Fruit fly (Drosophila melanogaster) whole organism, embryonic: Measurements from ENCODE around the gene Ir75b.
A peak's percentile ranks its signal among the peaks of the same experiment; 100 is the strongest.

ENCODE experiments used
- Aef1 ChIP-seq: fragments of 200-800 bp; sonication (Bioruptor generic); IDR thresholded peaks from 3 replicates; pipeline ENCODE4 v1.3.6; 2022; ENCODE audit warnings: missing biosample characterization, missing genetic modification characterization
- BtbVII ChIP-seq: fragments of 200-800 bp; sonication (Bioruptor generic); optimal IDR thresholded peaks from 3 replicates; lab custom pipeline; 2017; ENCODE audit warnings: missing biosample characterization, mild to moderate bottlenecking, missing genetic modification characterization
- Bteb2 ChIP-seq: fragments of 200-800 bp; sonication (Bioruptor generic); optimal IDR thresholded peaks from 2 replicates; lab custom pipeline; 2016; ENCODE audit warnings: missing biosample characterization, missing genetic modification characterization
- CG11398 ChIP-seq: fragments of 200-800 bp; sonication (Bioruptor generic); optimal IDR thresholded peaks from 2 replicates; lab custom pipeline; 2016; ENCODE audit warnings: missing biosample characterization, missing genetic modification characterization
- CG12299 ChIP-seq: fragments of 200-800 bp; sonication (Bioruptor generic); optimal IDR thresholded peaks from 2 replicates; lab custom pipeline; 2018; ENCODE audit warnings: missing biosample characterization, mild to moderate bottlenecking, missing genetic modification characterization
- CG13287 ChIP-seq: fragments of 200-800 bp; sonication (Bioruptor generic); IDR thresholded peaks from 2 replicates; pipeline ENCODE4 v1.3.6; 2022; ENCODE audit warnings: missing biosample characterization, missing genetic modification characterization; ENCODE audit not compliant: partially characterized antibody
- CG1529 ChIP-seq: fragments of 200-800 bp; sonication (Bioruptor generic); optimal IDR thresholded peaks from 3 replicates; lab custom pipeline; 2018; ENCODE audit warnings: missing biosample characterization, missing genetic modification characterization
- CG17359 ChIP-seq: fragments of 200-800 bp; sonication (Bioruptor generic); optimal IDR thresholded peaks from 3 replicates; lab custom pipeline; 2018; ENCODE audit warnings: missing biosample characterization, mild to moderate bottlenecking, missing genetic modification characterization, moderate library complexity
- CG18619 ChIP-seq: fragments of 200-800 bp; sonication (Bioruptor generic); optimal IDR thresholded peaks from 3 replicates; lab custom pipeline; 2017; ENCODE audit warnings: missing biosample characterization, mild to moderate bottlenecking, missing genetic modification characterization
- CG2678 ChIP-seq: fragments of 200-800 bp; sonication (Bioruptor generic); optimal IDR thresholded peaks from 3 replicates; lab custom pipeline; 2019; ENCODE audit warnings: missing biosample characterization, mild to moderate bottlenecking, missing genetic modification characterization, moderate library complexity
- CG2875 ChIP-seq: fragments of 200-800 bp; sonication (Bioruptor generic); optimal IDR thresholded peaks from 2 replicates; lab custom pipeline; 2017; ENCODE audit warnings: missing biosample characterization, mild to moderate bottlenecking, missing genetic modification characterization, missing genetic modification reagents
- CG31365 ChIP-seq: fragments of 200-800 bp; sonication (Bioruptor generic); optimal IDR thresholded peaks from 2 replicates; lab custom pipeline; 2018; ENCODE audit warnings: missing biosample characterization, mild to moderate bottlenecking, missing genetic modification characterization
- CG31388 ChIP-seq: fragments of 200-800 bp; sonication (Bioruptor generic); optimal IDR thresholded peaks from 2 replicates; lab custom pipeline; 2016; ENCODE audit warnings: missing biosample characterization, missing genetic modification characterization
- CG3281 ChIP-seq: fragments of 200-800 bp; sonication (Bioruptor generic); optimal IDR thresholded peaks from 3 replicates; lab custom pipeline; 2017; ENCODE audit warnings: missing biosample characterization, mild to moderate bottlenecking, missing genetic modification characterization
- CG34422 ChIP-seq: fragments of 200-800 bp; sonication (Bioruptor generic); IDR thresholded peaks from 3 replicates; pipeline ENCODE4 v1.3.6; 2022; ENCODE audit warnings: missing biosample characterization, missing genetic modification characterization
- CG3847 ChIP-seq: fragments of 200-800 bp; sonication (Bioruptor generic); IDR thresholded peaks from 2 replicates; pipeline ENCODE4 v1.3.6; 2022; ENCODE audit warnings: missing biosample characterization, missing genetic modification characterization
- CG4404 ChIP-seq: fragments of 200-800 bp; sonication (Bioruptor generic); IDR thresholded peaks from 2 replicates; pipeline ENCODE4 v1.3.6; 2022; ENCODE audit warnings: missing biosample characterization, missing genetic modification characterization
- CG4820 ChIP-seq: fragments of 200-800 bp; sonication (Bioruptor generic); optimal IDR thresholded peaks from 3 replicates; lab custom pipeline; 2016; ENCODE audit warnings: missing biosample characterization, missing genetic modification characterization
- CG5245 ChIP-seq: fragments of 200-800 bp; sonication (Bioruptor generic); optimal IDR thresholded peaks from 3 replicates; lab custom pipeline; 2016; ENCODE audit warnings: missing biosample characterization, missing genetic modification characterization
- CG7372 ChIP-seq: fragments of 200-800 bp; sonication (Bioruptor generic); IDR thresholded peaks from 2 replicates; pipeline ENCODE4 v1.3.6; 2022; ENCODE audit warnings: missing biosample characterization, missing genetic modification characterization
- CG8478 ChIP-seq: fragments of >200 bp; optimal IDR thresholded peaks from 2 replicates; lab custom pipeline; 2018
- CG8944 ChIP-seq: fragments of 200-800 bp; sonication (Bioruptor generic); optimal IDR thresholded peaks from 3 replicates; lab custom pipeline; 2016; ENCODE audit warnings: missing biosample characterization, missing genetic modification characterization
- CG9727 ChIP-seq: fragments of 200-800 bp; sonication (Bioruptor generic); optimal IDR thresholded peaks from 3 replicates; lab custom pipeline; 2017; ENCODE audit warnings: missing biosample characterization, mild to moderate bottlenecking, missing genetic modification characterization
- Chrac-16 ChIP-seq: fragments of 200-800 bp; sonication (Bioruptor generic); optimal IDR thresholded peaks from 3 replicates; lab custom pipeline; 2016; ENCODE audit warnings: missing biosample characterization, missing genetic modification characterization
- D19A ChIP-seq: fragments of 200-800 bp; optimal IDR thresholded peaks from 3 replicates; lab custom pipeline; 2019; ENCODE audit warnings: missing biosample characterization, mild to moderate bottlenecking, missing genetic modification characterization, moderate library complexity
- Dfd ChIP-seq, 2 experiments: fragments of >200 bp; optimal IDR thresholded peaks; 2 replicates each; lab custom pipeline; 2017; ENCODE audit warnings: missing biosample characterization in 2 of 2, missing genetic modification characterization in 2 of 2
- Ets97D ChIP-seq: fragments of 200-800 bp; sonication (Bioruptor generic); optimal IDR thresholded peaks from 3 replicates; lab custom pipeline; 2016; ENCODE audit warnings: missing biosample characterization, missing genetic modification characterization
- Fer1 ChIP-seq: fragments of 200-800 bp; sonication (Bioruptor generic); optimal IDR thresholded peaks from 2 replicates; lab custom pipeline; 2017; ENCODE audit warnings: missing biosample characterization, mild to moderate bottlenecking, missing genetic modification characterization
- Fer2 ChIP-seq: fragments of 200-800 bp; sonication (Bioruptor generic); optimal IDR thresholded peaks from 2 replicates; lab custom pipeline; 2018; ENCODE audit warnings: missing biosample characterization, mild to moderate bottlenecking, missing genetic modification characterization, moderate library complexity
- HLH4C ChIP-seq: fragments of 200-800 bp; sonication (Bioruptor generic); IDR thresholded peaks from 3 replicates; pipeline ENCODE4 v1.3.6; 2022; ENCODE audit warnings: missing biosample characterization, missing genetic modification characterization; ENCODE audit not compliant: partially characterized antibody
- Scr ChIP-seq: fragments of 200-800 bp; sonication (Bioruptor generic); IDR thresholded peaks from 2 replicates; pipeline ENCODE4 v1.3.6; 2022; ENCODE audit warnings: missing biosample characterization, missing genetic modification characterization; ENCODE audit not compliant: partially characterized antibody
- Spps ChIP-seq: fragments of 200-800 bp; sonication (Bioruptor generic); optimal IDR thresholded peaks from 2 replicates; lab custom pipeline; 2018; ENCODE audit warnings: missing biosample characterization, mild to moderate bottlenecking, missing genetic modification characterization
- Usf ChIP-seq: fragments of 200-800 bp; sonication (Bioruptor generic); optimal IDR thresholded peaks from 2 replicates; lab custom pipeline; 2017; ENCODE audit warnings: missing genotype, missing biosample characterization, missing genetic modification characterization
- dpn ChIP-seq, 2 experiments: fragments of 200-800 bp; sonication (Bioruptor generic); optimal IDR thresholded peaks; 3 replicates each; lab custom pipeline; 2016; ENCODE audit warnings: missing biosample characterization in 2 of 2, missing genetic modification characterization in 2 of 2
- ems ChIP-seq: fragments of 200-800 bp; sonication (Bioruptor generic); optimal IDR thresholded peaks from 3 replicates; lab custom pipeline; 2016; ENCODE audit warnings: missing biosample characterization, missing genetic modification characterization
- fd96Cb ChIP-seq: fragments of 200-800 bp; sonication (Bioruptor generic); optimal IDR thresholded peaks from 2 replicates; lab custom pipeline; 2018; ENCODE audit warnings: missing biosample characterization, mild to moderate bottlenecking, missing genetic modification characterization, moderate library complexity
- gem ChIP-seq: fragments of 200-800 bp; sonication (Bioruptor generic); optimal IDR thresholded peaks from 2 replicates; lab custom pipeline; 2019; ENCODE audit warnings: missing biosample characterization, mild to moderate bottlenecking, missing genetic modification characterization, moderate library complexity
- insv ChIP-seq, 2 experiments: fragments of 200-800 bp; sonication (Bioruptor generic); optimal IDR thresholded peaks; 3 replicates each; lab custom pipeline; 2016 to 2018; ENCODE audit warnings: missing biosample characterization in 2 of 2, missing genetic modification characterization in 2 of 2
- kah ChIP-seq: fragments of 200-800 bp; sonication (Bioruptor generic); optimal IDR thresholded peaks from 2 replicates; lab custom pipeline; 2018; ENCODE audit warnings: missing biosample characterization, mild to moderate bottlenecking, missing genetic modification characterization
- kay ChIP-seq: fragments of 200-800 bp; sonication (Bioruptor generic); optimal IDR thresholded peaks from 2 replicates; lab custom pipeline; 2016; ENCODE audit warnings: missing biosample characterization, missing genetic modification characterization
- ken ChIP-seq: fragments of 200-800 bp; sonication (Bioruptor generic); IDR thresholded peaks from 3 replicates; pipeline ENCODE4 v1.3.6; 2022; ENCODE audit warnings: missing biosample characterization, missing genetic modification characterization
- klu ChIP-seq: fragments of 200-800 bp; sonication (Bioruptor generic); IDR thresholded peaks from 2 replicates; pipeline ENCODE4 v1.3.6; 2022; ENCODE audit warnings: missing biosample characterization, missing genetic modification characterization
- lilli ChIP-seq: fragments of 200-800 bp; sonication (Bioruptor generic); optimal IDR thresholded peaks from 3 replicates; lab custom pipeline; 2016; ENCODE audit warnings: missing biosample characterization, missing genetic modification characterization
- lmd ChIP-seq: fragments of 200-800 bp; sonication (Bioruptor generic); IDR thresholded peaks from 2 replicates; pipeline ENCODE4 v1.3.6; 2022; ENCODE audit warnings: missing biosample characterization, missing genetic modification characterization
- nau ChIP-seq: fragments of 200-800 bp; sonication (Bioruptor generic); optimal IDR thresholded peaks from 3 replicates; lab custom pipeline; 2017; ENCODE audit warnings: missing biosample characterization, mild to moderate bottlenecking, missing genetic modification characterization, missing genetic modification reagents
- nerfin-2 ChIP-seq: fragments of 200-800 bp; sonication (Bioruptor generic); IDR thresholded peaks from 2 replicates; pipeline ENCODE4 v1.3.6; 2022; ENCODE audit warnings: missing biosample characterization, missing genetic modification characterization; ENCODE audit not compliant: partially characterized antibody
- nom ChIP-seq: fragments of 200-800 bp; sonication (Bioruptor generic); optimal IDR thresholded peaks from 2 replicates; lab custom pipeline; 2017; ENCODE audit warnings: missing biosample characterization, missing genetic modification characterization, mild to moderate bottlenecking, moderate library complexity, missing genetic modification reagents
- p53 ChIP-seq: fragments of 200-800 bp; sonication (Bioruptor generic); optimal IDR thresholded peaks from 2 replicates; lab custom pipeline; 2016; ENCODE audit warnings: missing biosample characterization, missing genetic modification characterization
- zfh1 ChIP-seq: fragments of 200-800 bp; sonication (Bioruptor generic); IDR thresholded peaks from 3 replicates; pipeline ENCODE4 v1.3.6; 2022; ENCODE audit warnings: missing biosample characterization, missing genetic modification characterization

Gene Ir75b

dm6 chr3L:17856655-17857479, 36.9 kb upstream of the Ir75b start, which contains the start of gene CG5535 (continued):
- TF ChIP-seq CG12299 (tag; lab: Kevin White, UChicago) (peak; percentile 47), Chrac-16 (GFP tag; lab: Kevin White, UChicago) (peak; percentile 64), CG3847 (peak; percentile 51), Usf (GFP tag; lab: Kevin White, UChicago) (peak; percentile 80), kay (GFP tag; lab: Kevin White, UChicago) (peak; percentile 37), zfh1 (peak; percentile 76; the same call in 2 of the 3 replicates), Ets97D (GFP tag; lab: Kevin White, UChicago) (no peak), CG34422 (peak; percentile 62), CG13287 (GFP tag; lab: Robert Waterston, UW) (peak; percentile 10; the same call in 1 of the 2 replicates), Spps (tag; lab: Kevin White, UChicago) (peak; percentile 26), CG8478 (no peak), Fer1 (GFP tag; lab: Kevin White, UChicago) (peak; percentile 48), lmd (GFP tag; lab: Robert Waterston, UW) (peak; percentile 67), fd96Cb (tag; lab: Kevin White, UChicago) (peak; percentile 76), nom (GFP tag; lab: Kevin White, UChicago) (peak; percentile 17), CG17359 (tag; lab: Kevin White, UChicago) (peak; percentile 59), nau (GFP tag; lab: Kevin White, UChicago) (no peak), CG31365 (tag; lab: Kevin White, UChicago) (peak; percentile 43), Scr (GFP tag; lab: Robert Waterston, UW) (no peak), CG1529 (peak; percentile 68), Aef1 (GFP tag; lab: Robert Waterston, UW) (peak; percentile 44), ken (peak; percentile 87), CG2875 (GFP tag; lab: Kevin White, UChicago) (peak; percentile 48), CG11398 (no peak), CG4404 (GFP tag; lab: Robert Waterston, UW) (peak; percentile 25; the same call in 1 of the 2 replicates), CG2678 (tag; lab: Kevin White, UChicago) (peak; percentile 94), p53 (GFP tag; lab: Kevin White, UChicago) (no peak), gem (tag; lab: Kevin White, UChicago) (peak; percentile 90), CG3281 (GFP tag; lab: Kevin White, UChicago) (peak; percentile 80), CG8944 (GFP tag; lab: Kevin White, UChicago) (peak; percentile 47), kah (GFP tag; lab: Kevin White, UChicago) (no peak), CG31388 (no peak), D19A (tag; lab: Kevin White, UChicago) (peak; percentile 75), dpn (GFP tag; optimal IDR thresholded peaks at IDR 0.05; lab: Kevin White, UChicago) (peak; percentile 20 to 75), CG18619 (peak; percentile 90), klu (peak; percentile 52), BtbVII (GFP tag; lab: Kevin White, UChicago) (peak; percentile 79), CG7372 (GFP tag; lab: Robert Waterston, UW) (peak; percentile 52; the same call in 1 of the 2 replicates), ems (GFP tag; lab: Kevin White, UChicago) (peak; percentile 11), insv (GFP tag; optimal IDR thresholded peaks at IDR 0.05; lab: Kevin White, UChicago) (peak in 1 of 2 experiments; percentile 47), Fer2 (tag; lab: Kevin White, UChicago) (peak; percentile 17), CG9727 (GFP tag; lab: Kevin White, UChicago) (peak; percentile 91), Bteb2 (peak; percentile 15), CG5245 (GFP tag; lab: Kevin White, UChicago) (peak; percentile 66), CG4820 (peak; percentile 42), nerfin-2 (GFP tag; lab: Robert Waterston, UW) (no peak; the same call in 1 of the 2 replicates), Dfd (GFP tag; optimal IDR thresholded peaks at IDR 0.05; lab: Kevin White, UChicago) (no peak), lilli (peak; percentile 64), HLH4C (GFP tag; lab: Robert Waterston, UW) (no peak)
